Fruit fly (Drosophila melanogaster): ENCODE measurements around the gene zetaCOP.

zetaCOP gene

dm6 chr3L:16650078-16650477, 23.3 kb downstream of the zetaCOP start:
- no peak for TF ChIP-seq CG14655 (GFP tag; optimal IDR thresholded peaks at IDR 0.05)
- no peak for TF ChIP-seq Pif1A (GFP tag; optimal IDR thresholded peaks at IDR 0.05)
- no peak for TF ChIP-seq D1 (tag; optimal IDR thresholded peaks at IDR 0.05)
- TF ChIP-seq Ets98B (GFP tag; IDR thresholded peaks at IDR 0.05): no peak
- no peak for TF ChIP-seq CG34367 (tag; optimal IDR thresholded peaks at IDR 0.05)
- TF ChIP-seq CG4496 (GFP tag; IDR thresholded peaks at IDR 0.05): no peak
- no peak for TF ChIP-seq CG15710 (tag; optimal IDR thresholded peaks at IDR 0.05)
- TF ChIP-seq rn (GFP tag; IDR thresholded peaks at IDR 0.05): no peak
- TF ChIP-seq CG13204 (GFP tag; optimal IDR thresholded peaks at IDR 0.05): no peak
- no peak for TF ChIP-seq EcR (GFP tag; optimal IDR thresholded peaks at IDR 0.05)
- TF ChIP-seq CG32121 (GFP tag; IDR thresholded peaks at IDR 0.05): no peak
- no peak for TF ChIP-seq Pif1B (GFP tag; optimal IDR thresholded peaks at IDR 0.05)
- no peak for TF ChIP-seq CG8159 (tag; optimal IDR thresholded peaks at IDR 0.05)
- no peak for TF ChIP-seq fd96Ca (GFP tag; IDR thresholded peaks at IDR 0.05)
- TF ChIP-seq gl (tag; optimal IDR thresholded peaks at IDR 0.05): no peak
- no peak for TF ChIP-seq Snoo (tag; optimal IDR thresholded peaks at IDR 0.05)

dm6 chr3L:16647578-16648113, 25.7 kb downstream of the zetaCOP start, which contains the start of gene Abl:
Gene Abl (minus strand): TSS chr3L:16647882.
- peak; percentile 42 for TF ChIP-seq CG8159 (tag; optimal IDR thresholded peaks at IDR 0.05)
- no peak for TF ChIP-seq CG8301 (tag; optimal IDR thresholded peaks at IDR 0.05)
- peak; percentile 38 for TF ChIP-seq gl (tag; optimal IDR thresholded peaks at IDR 0.05)
- peak; percentile 65 for TF ChIP-seq Ets98B (GFP tag; IDR thresholded peaks at IDR 0.05)
- TF ChIP-seq D1 (tag; optimal IDR thresholded peaks at IDR 0.05): peak; percentile 20
- no peak for TF ChIP-seq rn (GFP tag; IDR thresholded peaks at IDR 0.05)
- TF ChIP-seq CG14655 (GFP tag; optimal IDR thresholded peaks at IDR 0.05): peak; percentile 29
- TF ChIP-seq CG32121 (GFP tag; IDR thresholded peaks at IDR 0.05): peak; percentile 29; the same call in 1 of the 2 replicates
- peak; percentile 72 for TF ChIP-seq CG12605 (GFP tag; IDR thresholded peaks at IDR 0.05)
- TF ChIP-seq EcR (GFP tag; optimal IDR thresholded peaks at IDR 0.05): peak; percentile 33
- peak; percentile 28 for TF ChIP-seq Snoo (tag; optimal IDR thresholded peaks at IDR 0.05)
- TF ChIP-seq CG4496 (GFP tag; IDR thresholded peaks at IDR 0.05): 0 out of 3 replicates have a peak, but pooled peaks have one; percentile 30
- peak; percentile 47 for TF ChIP-seq CG13204 (GFP tag; optimal IDR thresholded peaks at IDR 0.05)
- no peak for TF ChIP-seq CG15710 (tag; optimal IDR thresholded peaks at IDR 0.05)

dm6 chr3L:16646865-16647459, 26.4 kb downstream of the zetaCOP start:
- TF ChIP-seq CG32121 (GFP tag; IDR thresholded peaks at IDR 0.05): peak; percentile 37; the same call in 1 of the 2 replicates
- peak; percentile 62; the same call in 1 of the 3 replicates for TF ChIP-seq fd96Ca (GFP tag; IDR thresholded peaks at IDR 0.05)
- 0 out of 2 replicates have a peak, but pooled peaks have one; percentile 3 for TF ChIP-seq rn (GFP tag; IDR thresholded peaks at IDR 0.05)
- no peak for TF ChIP-seq CG15710 (tag; optimal IDR thresholded peaks at IDR 0.05)
- peak; percentile 31; the same call in 1 of the 3 replicates for TF ChIP-seq CG4496 (GFP tag; IDR thresholded peaks at IDR 0.05)
- no peak for TF ChIP-seq Snoo (tag; optimal IDR thresholded peaks at IDR 0.05)
- no peak for TF ChIP-seq Pif1A (GFP tag; optimal IDR thresholded peaks at IDR 0.05)
- TF ChIP-seq CG17806 (tag; optimal IDR thresholded peaks at IDR 0.05): no peak
- TF ChIP-seq CG10348 (GFP tag; IDR thresholded peaks at IDR 0.05): no peak
- TF ChIP-seq CG9948 (tag; optimal IDR thresholded peaks at IDR 0.05): no peak
- TF ChIP-seq CG13204 (GFP tag; optimal IDR thresholded peaks at IDR 0.05): peak; percentile 28

dm6 chr3L:16645323-16645982, 27.9 kb downstream of the zetaCOP start:
- TF ChIP-seq CG34367 (tag; optimal IDR thresholded peaks at IDR 0.05) (no peak), gl (tag; optimal IDR thresholded peaks at IDR 0.05) (no peak), Pif1A (GFP tag; optimal IDR thresholded peaks at IDR 0.05) (no peak), CG17806 (tag; optimal IDR thresholded peaks at IDR 0.05) (no peak), rn (GFP tag; IDR thresholded peaks at IDR 0.05) (no peak), fd96Ca (GFP tag; IDR thresholded peaks at IDR 0.05) (no peak), Pif1B (GFP tag; optimal IDR thresholded peaks at IDR 0.05) (no peak), CG14655 (GFP tag; optimal IDR thresholded peaks at IDR 0.05) (no peak)

- no peak for TF ChIP-seq CG14655 (GFP tag; optimal IDR thresholded peaks at IDR 0.05)
- TF ChIP-seq Snoo (tag; optimal IDR thresholded peaks at IDR 0.05): no peak
- peak; percentile 22 for TF ChIP-seq EcR (GFP tag; optimal IDR thresholded peaks at IDR 0.05)
Observed at dm6 chr3L:16644505-16644904, 28.9 kb downstream of the zetaCOP start.

dm6 chr3L:16642954-16643353, 30.4 kb downstream of the zetaCOP start:
- TF ChIP-seq CG15710 (tag; optimal IDR thresholded peaks at IDR 0.05) (no peak), EcR (GFP tag; optimal IDR thresholded peaks at IDR 0.05) (no peak), CG8159 (tag; optimal IDR thresholded peaks at IDR 0.05) (peak; percentile 62), CG14655 (GFP tag; optimal IDR thresholded peaks at IDR 0.05) (peak; percentile 71), CG17806 (tag; optimal IDR thresholded peaks at IDR 0.05) (peak; percentile 22), CG8301 (tag; optimal IDR thresholded peaks at IDR 0.05) (peak; percentile 78), CG10348 (GFP tag; IDR thresholded peaks at IDR 0.05) (no peak), CG13204 (GFP tag; optimal IDR thresholded peaks at IDR 0.05) (no peak), CG32121 (GFP tag; IDR thresholded peaks at IDR 0.05) (peak; percentile 64; the same call in 1 of the 2 replicates), CG34367 (tag; optimal IDR thresholded peaks at IDR 0.05) (no peak), Pif1B (GFP tag; optimal IDR thresholded peaks at IDR 0.05) (no peak), D1 (tag; optimal IDR thresholded peaks at IDR 0.05) (peak; percentile 24), Snoo (tag; optimal IDR thresholded peaks at IDR 0.05) (no peak), rn (GFP tag; IDR thresholded peaks at IDR 0.05) (no peak), fd96Ca (GFP tag; IDR thresholded peaks at IDR 0.05) (peak; percentile 43; the same call in 1 of the 3 replicates), CG4496 (GFP tag; IDR thresholded peaks at IDR 0.05) (peak; percentile 68; the same call in 2 of the 3 replicates), CG12605 (GFP tag; IDR thresholded peaks at IDR 0.05) (no peak), CG9948 (tag; optimal IDR thresholded peaks at IDR 0.05) (peak; percentile 75), Ets98B (GFP tag; IDR thresholded peaks at IDR 0.05) (peak; percentile 33; the same call in 1 of the 2 replicates), gl (tag; optimal IDR thresholded peaks at IDR 0.05) (no peak), Pif1A (GFP tag; optimal IDR thresholded peaks at IDR 0.05) (peak; percentile 58)
